Fruit fly (Drosophila melanogaster) whole organism, adult: ENCODE data around the gene snRNP-U1-70K.

Source experiments
- CG11617 ChIP-seq: fragments of 200-800 bp; sonication (Bioruptor generic); optimal IDR thresholded peaks from 2 replicates; lab custom pipeline; 2017; ENCODE audit warnings: mild to moderate bottlenecking, missing biosample characterization, missing genetic modification reagents, missing genetic modification characterization
- CG12768 ChIP-seq: fragments of 200-800 bp; sonication (Bioruptor generic); optimal IDR thresholded peaks from 2 replicates; lab custom pipeline; 2017; ENCODE audit warnings: missing biosample characterization, missing genetic modification characterization, mild to moderate bottlenecking, moderate library complexity, missing genetic modification reagents
- CG14711 ChIP-seq: fragments of 200-800 bp; sonication (Bioruptor generic); optimal IDR thresholded peaks from 2 replicates; lab custom pipeline; 2018; ENCODE audit warnings: missing biosample characterization, mild to moderate bottlenecking, missing genetic modification characterization, moderate library complexity
- CG1620 ChIP-seq: fragments of 200-800 bp; sonication (Bioruptor generic); optimal IDR thresholded peaks from 2 replicates; lab custom pipeline; 2016; ENCODE audit warnings: missing biosample characterization, missing genetic modification characterization
- CG33017 ChIP-seq: fragments of 200-800 bp; sonication (Bioruptor generic); optimal IDR thresholded peaks from 2 replicates; lab custom pipeline; 2018; ENCODE audit warnings: missing biosample characterization, mild to moderate bottlenecking, missing genetic modification characterization, moderate library complexity
- CG5204 ChIP-seq: fragments of 200-800 bp; sonication (Bioruptor generic); optimal IDR thresholded peaks from 2 replicates; lab custom pipeline; 2016; ENCODE audit warnings: missing biosample characterization, missing genetic modification characterization
- CG7045 ChIP-seq: fragments of 200-800 bp; sonication (Bioruptor generic); optimal IDR thresholded peaks from 2 replicates; lab custom pipeline; 2017; ENCODE audit warnings: missing biosample characterization, mild to moderate bottlenecking, missing genetic modification characterization
- CG7101 ChIP-seq: fragments of 200-800 bp; sonication (Bioruptor generic); optimal IDR thresholded peaks from 2 replicates; lab custom pipeline; 2018; ENCODE audit warnings: missing biosample characterization, mild to moderate bottlenecking, missing genetic modification characterization, moderate library complexity
- Clk ChIP-seq: fragments of 200-800 bp; sonication (Bioruptor generic); optimal IDR thresholded peaks from 2 replicates; lab custom pipeline; 2017; ENCODE audit warnings: missing biosample characterization, missing genetic modification characterization
- Crg-1 ChIP-seq: fragments of 200-800 bp; sonication (Bioruptor generic); optimal IDR thresholded peaks from 2 replicates; lab custom pipeline; 2016; ENCODE audit warnings: missing biosample characterization, missing genetic modification characterization
- Hr96 ChIP-seq: fragments of 200-800 bp; sonication (Bioruptor generic); optimal IDR thresholded peaks from 2 replicates; lab custom pipeline; 2016; ENCODE audit warnings: missing biosample characterization, missing genetic modification characterization
- Mnt ChIP-seq: fragments of 200-800 bp; sonication (Bioruptor generic); optimal IDR thresholded peaks from 2 replicates; lab custom pipeline; 2016; ENCODE audit warnings: missing biosample characterization, mild to moderate bottlenecking, missing genetic modification characterization
- bab1 ChIP-seq: fragments of 200-800 bp; sonication (Bioruptor generic); optimal IDR thresholded peaks from 3 replicates; lab custom pipeline; 2019; ENCODE audit warnings: missing biosample characterization, mild to moderate bottlenecking, missing genetic modification characterization, moderate library complexity
- cic ChIP-seq: fragments of 200-800 bp; sonication (Bioruptor generic); optimal IDR thresholded peaks from 2 replicates; lab custom pipeline; 2017; ENCODE audit warnings: missing biosample characterization, mild to moderate bottlenecking, missing genetic modification characterization, moderate library complexity
- cnc ChIP-seq, 2 experiments: fragments of >200 bp; optimal IDR thresholded peaks; 2 replicates each; lab custom pipeline; 2017
- kay ChIP-seq: fragments of 200-800 bp; sonication (Bioruptor generic); peaks from one replicate; lab custom pipeline; 2016; ENCODE audit warnings: missing biosample characterization, missing genetic modification characterization, borderline replicate concordance
- ovo ChIP-seq: fragments of 200-800 bp; sonication (Bioruptor generic); optimal IDR thresholded peaks from 2 replicates; lab custom pipeline; 2016; ENCODE audit warnings: missing biosample characterization, missing genetic modification characterization
- pad ChIP-seq: fragments of 200-800 bp; sonication (Bioruptor generic); optimal IDR thresholded peaks from 3 replicates; lab custom pipeline; 2017; ENCODE audit warnings: missing biosample characterization, missing genetic modification characterization, mild to moderate bottlenecking, moderate library complexity, missing genetic modification reagents
- tj ChIP-seq: fragments of 200-800 bp; sonication (Bioruptor generic); optimal IDR thresholded peaks from 3 replicates; lab custom pipeline; 2017; ENCODE audit warnings: missing biosample characterization, mild to moderate bottlenecking, missing genetic modification characterization, moderate library complexity
- toe ChIP-seq: fragments of 200-800 bp; sonication (Bioruptor generic); optimal IDR thresholded peaks from 2 replicates; lab custom pipeline; 2016; ENCODE audit warnings: missing biosample characterization, missing genetic modification characterization

Gene snRNP-U1-70K

DNA sequence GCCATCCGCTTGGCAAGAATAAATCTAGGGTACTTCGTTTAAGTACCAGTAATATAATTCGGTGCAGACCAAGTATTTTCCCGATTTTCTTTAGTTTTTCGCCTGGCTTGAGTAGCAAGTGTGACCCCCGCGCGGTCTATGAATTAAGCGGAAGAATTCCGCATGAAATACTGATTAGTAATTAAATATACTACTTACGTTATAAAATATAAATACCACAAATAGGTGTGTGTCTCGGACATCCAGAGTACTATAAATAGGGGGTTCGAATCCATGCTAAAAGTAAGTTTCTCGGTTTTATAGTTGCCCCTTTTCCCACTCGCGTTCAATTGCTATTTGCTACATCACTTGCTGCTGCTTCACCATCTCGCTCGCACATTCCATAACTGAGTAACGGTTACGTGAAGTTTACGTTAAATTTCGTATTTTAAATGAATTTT, at the start of gene snRNP-U1-70K:
Gene snRNP-U1-70K, minus strand, starts transcription at position 141 of the 440 bp plus-strand sequence.
- TF ChIP-seq CG11617 (GFP tag; lab: Kevin White, UChicago) = no peak
- TF ChIP-seq Hr96 (GFP tag; lab: Kevin White, UChicago) = no peak
- TF ChIP-seq CG7101 (tag; lab: Kevin White, UChicago) = no peak
- peak; percentile 98 for TF ChIP-seq pad (GFP tag; lab: Kevin White, UChicago)
- no peak for TF ChIP-seq bab1 (GFP tag; lab: Kevin White, UChicago)
- no peak for TF ChIP-seq CG12768
- TF ChIP-seq CG5204 (GFP tag; lab: Kevin White, UChicago) = no peak
- TF ChIP-seq Mnt = peak; percentile 30
- TF ChIP-seq CG33017 (tag; lab: Kevin White, UChicago) = no peak
- peak; percentile 46 for TF ChIP-seq tj
- no peak for TF ChIP-seq CG14711 (tag; lab: Kevin White, UChicago)
- no peak for TF ChIP-seq CG1620
- TF ChIP-seq CG7045 (GFP tag; lab: Kevin White, UChicago) = no peak
- no peak for TF ChIP-seq toe (GFP tag; lab: Kevin White, UChicago)
- peak; percentile 0 for TF ChIP-seq cic (GFP tag; lab: Kevin White, UChicago)
- TF ChIP-seq ovo = peak; percentile 25
- TF ChIP-seq Clk = no peak

DNA sequence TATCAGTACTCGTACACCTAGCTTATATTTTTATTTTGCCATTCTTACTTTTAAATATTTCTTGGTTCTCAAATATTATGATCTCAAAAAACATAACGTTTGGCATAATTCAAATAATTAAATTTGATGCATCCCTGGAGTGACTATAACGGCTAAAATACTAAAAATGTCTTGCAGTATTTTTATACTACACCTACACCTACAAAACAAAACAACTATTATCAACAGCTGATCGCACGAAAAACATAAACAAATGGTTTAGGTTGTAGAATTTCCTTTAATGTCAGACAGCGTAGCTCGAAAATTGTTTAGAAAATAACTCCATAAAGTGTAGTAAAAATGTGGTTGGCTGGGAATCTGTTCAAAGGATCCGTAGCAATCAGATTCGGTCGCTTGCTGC, 41.6 kb upstream of the snRNP-U1-70K start, which contains the start of gene CG43322:
Gene CG43322, plus strand, starts transcription at position 240 of the 400 bp plus-strand sequence.
- TF ChIP-seq Mnt (no peak), pad (GFP tag; lab: Kevin White, UChicago) (no peak), Crg-1 (GFP tag; lab: Kevin White, UChicago) (no peak), CG11617 (GFP tag; lab: Kevin White, UChicago) (no peak), cnc (optimal IDR thresholded peaks at IDR 0.05; lab: Kevin White, UChicago) (no peak), CG5204 (GFP tag; lab: Kevin White, UChicago) (no peak), kay (no peak), Clk (no peak), toe (GFP tag; lab: Kevin White, UChicago) (no peak), CG1620 (no peak), bab1 (GFP tag; lab: Kevin White, UChicago) (no peak), tj (no peak), CG7101 (tag; lab: Kevin White, UChicago) (no peak), cic (GFP tag; lab: Kevin White, UChicago) (no peak), CG12768 (no peak), CG33017 (tag; lab: Kevin White, UChicago) (no peak), CG7045 (GFP tag; lab: Kevin White, UChicago) (no peak)

dm6 chr2L:7011962-7012361, 40.4 kb upstream of the snRNP-U1-70K start, which contains the start of gene CG43321:
TSS of gene CG43321 (plus strand) at chr2L:7012262.
- no peak for TF ChIP-seq Crg-1 (GFP tag; lab: Kevin White, UChicago)
- TF ChIP-seq CG7045 (GFP tag; lab: Kevin White, UChicago) = no peak
- no peak for TF ChIP-seq bab1 (GFP tag; lab: Kevin White, UChicago)
- TF ChIP-seq kay = no peak
- no peak for TF ChIP-seq CG33017 (tag; lab: Kevin White, UChicago)
- TF ChIP-seq toe (GFP tag; lab: Kevin White, UChicago) = no peak
- TF ChIP-seq Mnt = no peak
- no peak for TF ChIP-seq pad (GFP tag; lab: Kevin White, UChicago)
- no peak for TF ChIP-seq CG12768
- no peak for TF ChIP-seq CG5204 (GFP tag; lab: Kevin White, UChicago)
- no peak for TF ChIP-seq ovo
- TF ChIP-seq cnc (optimal IDR thresholded peaks at IDR 0.05; lab: Kevin White, UChicago) = no peak
- TF ChIP-seq CG1620 = no peak
- TF ChIP-seq CG11617 (GFP tag; lab: Kevin White, UChicago) = no peak

dm6 chr2L:7010513-7010912, 39.0 kb upstream of the snRNP-U1-70K start:
- TF ChIP-seq bab1 (GFP tag; lab: Kevin White, UChicago) (no peak), CG5204 (GFP tag; lab: Kevin White, UChicago) (no peak), CG11617 (GFP tag; lab: Kevin White, UChicago) (no peak), cnc (optimal IDR thresholded peaks at IDR 0.05; lab: Kevin White, UChicago) (no peak), Clk (no peak), kay (no peak), ovo (no peak), CG33017 (tag; lab: Kevin White, UChicago) (no peak), Crg-1 (GFP tag; lab: Kevin White, UChicago) (no peak), CG7045 (GFP tag; lab: Kevin White, UChicago) (no peak), cic (GFP tag; lab: Kevin White, UChicago) (no peak), CG14711 (tag; lab: Kevin White, UChicago) (no peak), Hr96 (GFP tag; lab: Kevin White, UChicago) (no peak), CG1620 (no peak), tj (no peak), Mnt (no peak), toe (GFP tag; lab: Kevin White, UChicago) (no peak)

DNA sequence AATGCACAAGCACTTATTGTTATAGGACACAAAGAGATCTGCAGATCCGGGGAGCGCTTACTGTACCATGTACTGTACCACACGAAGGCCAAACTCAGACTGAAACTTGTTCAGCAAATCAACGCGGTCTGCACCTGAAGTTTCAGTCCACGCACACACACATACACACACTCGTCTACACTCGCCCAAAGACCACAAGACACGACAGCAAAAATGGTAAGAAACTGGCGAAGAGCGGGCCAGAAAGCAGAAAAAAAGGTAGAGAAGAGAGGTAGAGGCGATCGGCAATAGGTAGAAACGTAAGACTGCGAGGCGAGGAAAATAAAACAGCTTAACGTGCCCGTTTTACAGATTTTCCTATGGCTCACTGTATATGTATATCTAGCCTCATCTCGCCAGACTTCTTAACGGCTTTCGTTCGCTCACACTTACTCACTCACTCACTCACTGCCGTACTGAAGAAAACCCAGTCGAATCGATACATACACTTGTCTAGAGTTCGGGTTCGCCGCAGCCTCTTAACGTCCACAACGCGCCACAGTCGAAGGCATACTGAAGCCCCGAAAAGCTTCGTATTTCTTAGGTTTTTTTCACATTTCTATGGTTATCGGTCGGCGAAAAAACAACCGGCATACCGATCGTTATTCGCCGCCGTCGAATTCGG, 38.4 kb upstream of the snRNP-U1-70K start, which contains the start of gene uif:
Gene uif, minus strand, starts transcription at position 553 of the 664 bp plus-strand sequence.
- TF ChIP-seq tj (no peak), CG33017 (tag; lab: Kevin White, UChicago) (no peak), CG5204 (GFP tag; lab: Kevin White, UChicago) (no peak), CG14711 (tag; lab: Kevin White, UChicago) (no peak), CG12768 (no peak), kay (no peak), Clk (no peak), Hr96 (GFP tag; lab: Kevin White, UChicago) (no peak), Crg-1 (GFP tag; lab: Kevin White, UChicago) (no peak), bab1 (GFP tag; lab: Kevin White, UChicago) (no peak), ovo (no peak), toe (GFP tag; lab: Kevin White, UChicago) (no peak), CG1620 (no peak), CG11617 (GFP tag; lab: Kevin White, UChicago) (no peak), cnc (optimal IDR thresholded peaks at IDR 0.05; lab: Kevin White, UChicago) (no peak), pad (GFP tag; lab: Kevin White, UChicago) (no peak), CG7101 (tag; lab: Kevin White, UChicago) (no peak), CG7045 (GFP tag; lab: Kevin White, UChicago) (no peak), Mnt (no peak), cic (GFP tag; lab: Kevin White, UChicago) (no peak)
